Fruit fly (Drosophila melanogaster) whole organism, prepupa: ENCODE data around the gene CG6465.

Source experiments
- CG10631 ChIP-seq: fragments of 200-800 bp; sonication (Bioruptor generic); optimal IDR thresholded peaks from 2 replicates; lab custom pipeline; 2016; ENCODE audit warnings: missing biosample characterization, missing genetic modification characterization
- CG10669 ChIP-seq: fragments of 200-800 bp; sonication (Bioruptor generic); optimal IDR thresholded peaks from 3 replicates; lab custom pipeline; 2018; ENCODE audit warnings: missing biosample characterization, mild to moderate bottlenecking, missing genetic modification characterization, moderate library complexity
- CG11294 ChIP-seq: fragments of 200-800 bp; sonication (Bioruptor generic); IDR thresholded peaks from 2 replicates; pipeline ENCODE4 v1.3.6; 2022; ENCODE audit warnings: missing biosample characterization, missing genetic modification characterization
- CG11902 ChIP-seq: fragments of 200-800 bp; sonication (Bioruptor generic); optimal IDR thresholded peaks from 3 replicates; lab custom pipeline; 2016; ENCODE audit warnings: missing biosample characterization, missing genetic modification characterization
- CG15336 ChIP-seq: fragments of 200-800 bp; sonication (Bioruptor generic); IDR thresholded peaks from 2 replicates; pipeline ENCODE4 v1.3.6; 2022; ENCODE audit warnings: missing biosample characterization, missing genetic modification characterization
- CG32006 ChIP-seq: fragments of 200-800 bp; sonication (Bioruptor generic); optimal IDR thresholded peaks from 3 replicates; lab custom pipeline; 2017; ENCODE audit warnings: missing biosample characterization, mild to moderate bottlenecking, missing genetic modification characterization
- CG3919 ChIP-seq: fragments of 200-800 bp; sonication (Bioruptor generic); optimal IDR thresholded peaks from 3 replicates; lab custom pipeline; 2016; ENCODE audit warnings: missing biosample characterization, missing genetic modification characterization
- CG6163 ChIP-seq: fragments of 200-800 bp; sonication (Bioruptor generic); IDR thresholded peaks from 3 replicates; pipeline ENCODE4 v1.3.6; 2022; ENCODE audit warnings: missing biosample characterization, missing genetic modification characterization
- CG6276 ChIP-seq: fragments of 200-800 bp; sonication (Bioruptor generic); optimal IDR thresholded peaks from 2 replicates; lab custom pipeline; 2017; ENCODE audit warnings: missing biosample characterization, mild to moderate bottlenecking, missing genetic modification characterization
- CG6808 ChIP-seq: fragments of 200-800 bp; sonication (Bioruptor generic); optimal IDR thresholded peaks from 3 replicates; lab custom pipeline; 2017; ENCODE audit warnings: missing biosample characterization, missing genetic modification characterization, mild to moderate bottlenecking, moderate library complexity, missing genetic modification reagents
- CG6854 ChIP-seq: fragments of 200-800 bp; sonication (Bioruptor generic); optimal IDR thresholded peaks from 2 replicates; lab custom pipeline; 2017; ENCODE audit warnings: missing biosample characterization, mild to moderate bottlenecking, missing genetic modification characterization
- CG7368 ChIP-seq: fragments of 200-800 bp; sonication (Bioruptor generic); optimal IDR thresholded peaks from 3 replicates; lab custom pipeline; 2016; ENCODE audit warnings: missing biosample characterization, missing genetic modification characterization
- CG8119 ChIP-seq: fragments of 200-800 bp; sonication (Bioruptor generic); IDR thresholded peaks from 3 replicates; pipeline ENCODE4 v1.3.6; 2022; ENCODE audit warnings: missing biosample characterization, missing genetic modification characterization
- CG8319 ChIP-seq: fragments of 200-800 bp; sonication (Bioruptor generic); optimal IDR thresholded peaks from 3 replicates; lab custom pipeline; 2016; ENCODE audit warnings: missing biosample characterization, missing genetic modification characterization
- Eip75B ChIP-seq: fragments of 200-800 bp; sonication (Bioruptor generic); optimal IDR thresholded peaks from 3 replicates; lab custom pipeline; 2016; ENCODE audit warnings: missing biosample characterization, missing genetic modification characterization
- Eip78C ChIP-seq: fragments of 200-800 bp; sonication (Bioruptor generic); peaks from one replicate; lab custom pipeline; 2016; ENCODE audit warnings: missing biosample characterization, missing genetic modification characterization
- Ets21C ChIP-seq: fragments of 200-800 bp; sonication (Bioruptor generic); optimal IDR thresholded peaks from 3 replicates; lab custom pipeline; 2016; ENCODE audit warnings: missing biosample characterization, missing genetic modification characterization
- Ets96B ChIP-seq: fragments of 200-800 bp; optimal IDR thresholded peaks from 2 replicates; lab custom pipeline; 2019; ENCODE audit warnings: missing biosample characterization, mild to moderate bottlenecking, missing genetic modification characterization, moderate library complexity
- Gug ChIP-seq: fragments of 200-800 bp; sonication (Bioruptor generic); IDR thresholded peaks from 2 replicates; pipeline ENCODE4 v1.3.6; 2022; ENCODE audit warnings: missing biosample characterization, missing genetic modification characterization
- Hr39 ChIP-seq: fragments of 200-800 bp; sonication (Bioruptor generic); optimal IDR thresholded peaks from 2 replicates; lab custom pipeline; 2016; ENCODE audit warnings: missing biosample characterization, missing genetic modification characterization
- Hr4 ChIP-seq: fragments of 200-800 bp; sonication (Bioruptor generic); optimal IDR thresholded peaks from 3 replicates; lab custom pipeline; 2016; ENCODE audit warnings: missing biosample characterization, missing genetic modification characterization
- Lpt ChIP-seq: fragments of 200-800 bp; sonication (Bioruptor generic); optimal IDR thresholded peaks from 3 replicates; lab custom pipeline; 2016; ENCODE audit warnings: missing biosample characterization, missing genetic modification characterization
- Met ChIP-seq: fragments of 200-800 bp; sonication (Bioruptor generic); optimal IDR thresholded peaks from 3 replicates; lab custom pipeline; 2016; ENCODE audit warnings: missing biosample characterization, missing genetic modification characterization
- OdsH ChIP-seq: fragments of 200-800 bp; sonication (Bioruptor generic); optimal IDR thresholded peaks from 3 replicates; lab custom pipeline; 2016; ENCODE audit warnings: missing biosample characterization, missing genetic modification characterization
- Sox14 ChIP-seq: fragments of 200-800 bp; sonication (Bioruptor generic); optimal IDR thresholded peaks from 3 replicates; lab custom pipeline; 2016; ENCODE audit warnings: missing biosample characterization, missing genetic modification characterization
- achi ChIP-seq: fragments of 200-800 bp; sonication (Bioruptor generic); optimal IDR thresholded peaks from 3 replicates; lab custom pipeline; 2016; ENCODE audit warnings: missing biosample characterization, missing genetic modification characterization
- acj6 ChIP-seq: fragments of 200-800 bp; sonication (Bioruptor generic); optimal IDR thresholded peaks from 3 replicates; lab custom pipeline; 2016; ENCODE audit warnings: missing biosample characterization, missing genetic modification characterization
- eg ChIP-seq: fragments of 200-800 bp; sonication (Bioruptor generic); IDR thresholded peaks from 3 replicates; pipeline ENCODE4 v1.3.6; 2022; ENCODE audit warnings: missing biosample characterization, missing genetic modification characterization
- esn ChIP-seq: fragments of 200-800 bp; sonication (Bioruptor generic); optimal IDR thresholded peaks from 2 replicates; lab custom pipeline; 2016; ENCODE audit warnings: missing biosample characterization, mild to moderate bottlenecking, missing genetic modification characterization, moderate library complexity
- fd85E ChIP-seq: fragments of 200-800 bp; sonication (Bioruptor generic); optimal IDR thresholded peaks from 3 replicates; lab custom pipeline; 2016; ENCODE audit warnings: missing biosample characterization, missing genetic modification characterization
- net ChIP-seq: fragments of 200-800 bp; sonication (Bioruptor generic); optimal IDR thresholded peaks from 3 replicates; lab custom pipeline; 2016; ENCODE audit warnings: missing biosample characterization, missing genetic modification characterization
- svp ChIP-seq: fragments of 200-800 bp; sonication (Bioruptor generic); peaks from one replicate; lab custom pipeline; 2016; ENCODE audit warnings: missing biosample characterization, missing genetic modification characterization
- topi ChIP-seq: fragments of 200-800 bp; sonication (Bioruptor generic); optimal IDR thresholded peaks from 3 replicates; lab custom pipeline; 2016; ENCODE audit warnings: missing biosample characterization, missing genetic modification characterization

The CG6465 gene

DNA sequence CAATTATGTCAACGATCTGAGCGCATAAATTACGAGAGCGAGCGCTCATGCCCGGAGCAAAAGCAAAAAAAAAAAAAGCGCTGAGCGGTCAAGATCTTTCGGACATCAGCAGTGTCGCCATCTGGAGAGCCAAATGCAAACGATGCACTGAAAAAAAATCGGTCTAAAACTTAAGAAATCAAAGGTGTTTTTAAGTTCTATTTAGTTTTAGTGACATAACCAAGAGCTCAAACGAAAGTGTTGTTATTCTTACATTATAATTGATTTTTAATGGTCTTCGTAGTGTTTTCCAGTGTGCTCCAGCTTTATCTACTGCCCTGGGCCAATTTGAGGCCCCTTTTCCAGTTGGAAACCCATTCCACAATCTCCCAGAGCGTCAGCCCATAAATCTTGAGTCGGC lies 47.1 kb downstream of the CG6465 start (continued):
- TF ChIP-seq Eip75B (GFP tag; lab: Kevin White, UChicago) (peak; percentile 48), Ets21C (no peak), Gug (GFP tag; lab: Robert Waterston, UW) (peak; percentile 59), CG8119 (GFP tag; lab: Robert Waterston, UW) (peak; percentile 62), net (GFP tag; lab: Kevin White, UChicago) (peak; percentile 31), CG7368 (GFP tag; lab: Kevin White, UChicago) (peak; percentile 9), CG8319 (peak; percentile 6), esn (GFP tag; lab: Kevin White, UChicago) (peak; percentile 36), CG6276 (GFP tag; lab: Kevin White, UChicago) (no peak), fd85E (GFP tag; lab: Kevin White, UChicago) (no peak), Ets96B (tag; lab: Kevin White, UChicago) (peak; percentile 55), CG6808 (GFP tag; lab: Kevin White, UChicago) (peak; percentile 46), CG11294 (GFP tag; lab: Robert Waterston, UW) (peak; percentile 12; the same call in 1 of the 2 replicates), CG32006 (GFP tag; lab: Kevin White, UChicago) (peak; percentile 35)

DNA sequence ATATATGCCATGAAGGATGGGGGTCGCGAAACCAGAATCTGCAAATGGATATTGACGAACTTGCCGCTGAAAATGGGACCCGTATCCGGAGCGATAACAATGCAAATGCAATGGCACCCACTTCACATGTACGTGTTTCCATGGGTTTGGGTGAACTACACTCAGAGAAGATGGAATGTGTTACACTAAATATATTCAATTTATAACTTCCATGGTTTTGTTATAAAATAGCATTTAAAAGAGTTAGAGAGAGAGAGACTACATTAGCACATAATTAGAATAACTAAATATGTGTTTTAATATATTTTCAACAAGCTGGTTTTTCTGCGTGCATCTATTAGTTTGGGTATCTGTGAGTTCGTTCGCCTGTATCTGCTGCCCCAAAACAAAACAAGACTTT lies 48.8 kb downstream of the CG6465 start:
- TF ChIP-seq CG6854: no peak
- TF ChIP-seq CG15336 (GFP tag; lab: Robert Waterston, UW): peak; percentile 65
- TF ChIP-seq eg (GFP tag; lab: Robert Waterston, UW): peak; percentile 67; the same call in 2 of the 3 replicates
- TF ChIP-seq Lpt (GFP tag; lab: Kevin White, UChicago): peak; percentile 36
- no peak for TF ChIP-seq CG11902 (GFP tag; lab: Kevin White, UChicago)
- TF ChIP-seq achi (GFP tag; lab: Kevin White, UChicago): peak; percentile 6
- peak; percentile 19 for TF ChIP-seq CG6276 (GFP tag; lab: Kevin White, UChicago)
- TF ChIP-seq CG11294 (GFP tag; lab: Robert Waterston, UW): no peak; the same call in 1 of the 2 replicates
- TF ChIP-seq CG10631: peak; percentile 14
- peak; percentile 44 for TF ChIP-seq CG32006 (GFP tag; lab: Kevin White, UChicago)
- peak; percentile 50 for TF ChIP-seq Eip78C (GFP tag; lab: Kevin White, UChicago)
- TF ChIP-seq Met: peak; percentile 5
- peak; percentile 53; the same call in 1 of the 3 replicates for TF ChIP-seq CG8119 (GFP tag; lab: Robert Waterston, UW)
- no peak for TF ChIP-seq Sox14 (GFP tag; lab: Kevin White, UChicago)
- peak; percentile 13 for TF ChIP-seq CG3919
- peak; percentile 25 for TF ChIP-seq OdsH (GFP tag; lab: Kevin White, UChicago)
- TF ChIP-seq CG6163 (GFP tag; lab: Robert Waterston, UW): peak; percentile 44; the same call in 1 of the 3 replicates
- no peak for TF ChIP-seq acj6
- peak; percentile 28 for TF ChIP-seq Ets96B (tag; lab: Kevin White, UChicago)
- peak; percentile 63 for TF ChIP-seq Hr4
- no peak for TF ChIP-seq topi (GFP tag; lab: Kevin White, UChicago)
- no peak for TF ChIP-seq CG10669 (GFP tag; lab: Kevin White, UChicago)

DNA sequence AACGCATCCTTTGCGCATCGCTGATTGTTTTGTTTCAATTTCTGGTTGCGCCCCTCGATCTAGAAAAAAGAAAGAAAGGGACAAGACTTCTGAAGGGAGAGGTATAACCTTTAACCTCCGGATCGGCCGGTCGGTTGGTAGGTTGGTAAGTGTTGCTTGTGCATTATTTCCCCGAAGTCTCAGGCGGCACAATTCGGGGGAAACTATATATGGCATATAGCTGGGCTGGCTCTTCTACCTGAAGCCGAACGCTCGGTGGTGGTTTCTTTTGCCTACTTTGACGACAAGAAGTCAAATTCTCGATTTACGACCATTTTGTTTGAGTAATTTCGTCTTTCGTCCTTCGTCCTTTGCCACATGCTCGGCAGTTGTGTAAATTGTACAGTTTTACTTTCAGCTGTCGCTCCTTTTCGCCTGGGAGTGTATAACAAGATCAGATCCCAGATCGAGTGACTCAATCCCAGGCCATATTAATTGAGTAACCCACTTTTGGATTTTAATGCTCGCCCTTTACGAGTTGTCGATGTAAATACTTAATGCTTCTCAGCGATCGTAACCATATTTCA lies 50.4 kb downstream of the CG6465 start:
- TF ChIP-seq CG7368 (GFP tag; lab: Kevin White, UChicago) (no peak), CG10669 (GFP tag; lab: Kevin White, UChicago) (no peak), achi (GFP tag; lab: Kevin White, UChicago) (no peak), Hr39 (GFP tag; lab: Kevin White, UChicago) (no peak), CG15336 (GFP tag; lab: Robert Waterston, UW) (no peak)

DNA sequence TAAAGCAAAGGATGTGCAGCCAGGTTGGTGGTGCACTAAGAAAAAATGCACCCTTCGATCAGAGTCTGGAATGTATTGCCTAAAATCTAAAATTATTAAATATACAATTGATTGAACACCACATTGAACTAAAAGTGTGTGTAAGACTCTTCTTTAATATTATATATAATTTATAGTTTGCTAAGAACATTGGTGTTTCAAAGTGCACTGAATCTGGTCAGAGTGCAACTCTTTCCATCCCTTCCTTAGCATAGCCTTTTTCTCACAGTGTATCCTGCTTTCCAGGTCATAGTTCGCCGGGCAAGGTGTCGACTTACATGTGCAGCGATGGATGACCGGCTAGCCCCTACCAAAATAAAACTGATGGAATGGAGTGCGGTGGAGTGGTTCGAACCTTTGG lies 51.0 kb downstream of the CG6465 start:
- TF ChIP-seq svp (GFP tag; lab: Kevin White, UChicago) (peak; percentile 47), Gug (GFP tag; lab: Robert Waterston, UW) (no peak)
